Worm (Caenorhabditis elegans): ENCODE data around the gene sdz-6.
"Not testable (repeated sequence)": the region's sequence is repeated elsewhere in the genome, so short reads cannot be mapped to it uniquely, and the experiment has no call there.

The sdz-6 gene

DNA sequence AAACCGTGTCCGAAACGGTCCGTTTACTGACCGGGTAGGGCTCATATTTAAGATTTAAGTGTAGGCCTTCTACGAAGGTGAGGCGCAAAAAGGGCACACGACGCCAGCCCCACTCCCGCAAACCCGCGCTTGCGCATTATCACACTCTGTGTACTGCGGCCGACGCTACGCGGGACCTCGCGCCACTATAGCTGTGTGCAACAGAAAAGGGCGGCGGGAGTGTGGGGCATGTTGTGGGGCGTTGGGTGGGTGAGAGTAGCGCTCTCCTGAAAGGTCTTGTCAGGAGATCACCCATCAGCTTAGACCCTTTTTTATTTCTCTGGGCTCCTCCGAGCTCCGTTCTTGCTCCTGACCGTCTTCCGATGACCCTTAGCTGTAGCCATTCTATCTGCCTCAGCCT lies 12.3 kb upstream of the sdz-6 start:
- TF ChIP-seq tbx-11 (GFP tag; IDR thresholded peaks at IDR 0.05) (no peak), hmg-4 (GFP tag; optimal IDR thresholded peaks at IDR 0.05) (peak; percentile 19), hnd-1 (tag; optimal IDR thresholded peaks at IDR 0.05) (no peak)

DNA sequence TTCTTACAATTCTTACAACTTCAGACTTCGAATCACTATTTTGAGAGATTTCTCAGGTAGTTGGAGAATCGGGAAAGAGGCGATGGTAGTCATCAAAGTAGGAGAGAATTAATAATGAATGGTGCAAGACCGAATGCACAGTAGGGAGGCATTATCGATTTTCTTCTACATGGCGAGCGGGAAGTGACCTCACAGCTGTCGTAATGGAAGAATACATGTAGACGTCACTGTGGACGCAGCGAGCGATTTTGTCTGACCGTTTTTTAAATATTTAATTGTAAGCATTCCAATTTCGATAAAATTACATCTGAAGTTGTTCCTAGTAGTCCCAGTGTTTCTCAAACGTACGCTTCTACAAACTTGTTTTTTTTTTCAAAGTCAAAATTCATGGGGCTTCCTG lies 10.8 kb upstream of the sdz-6 start, which contains the start of gene F55C9.11:
Gene F55C9.11 (minus strand): TSS at position 101 of the 400 bp plus-strand sequence.
- TF ChIP-seq tbx-11 (GFP tag; IDR thresholded peaks at IDR 0.05) (no peak), tra-4 (tag; optimal IDR thresholded peaks at IDR 0.05) (no peak), ceh-13 (GFP tag; optimal IDR thresholded peaks at IDR 0.05) (no peak), ama-1 (optimal IDR thresholded peaks at IDR 0.05) (no peak), ets-7 (tag; optimal IDR thresholded peaks at IDR 0.05) (no peak), aly-1 (tag; optimal IDR thresholded peaks at IDR 0.05) (no peak), sea-1 (GFP tag; conservative IDR thresholded peaks at IDR 0.05) (no peak), pes-1 (GFP tag; IDR thresholded peaks at IDR 0.05) (no peak), F13C5.2 (tag; optimal IDR thresholded peaks at IDR 0.05) (no peak), hmbx-1 (tag; optimal IDR thresholded peaks at IDR 0.05) (no peak), tbx-37 (GFP tag; conservative IDR thresholded peaks at IDR 0.05) (no peak), ceh-36 (tag; optimal IDR thresholded peaks at IDR 0.05) (no peak), hnd-1 (tag; optimal IDR thresholded peaks at IDR 0.05) (no peak), flt-1 (GFP tag; IDR thresholded peaks at IDR 0.05) (no peak), scrt-1 (GFP tag; IDR thresholded peaks at IDR 0.05) (no peak), hmg-4 (GFP tag; optimal IDR thresholded peaks at IDR 0.05) (no peak), B0310.2 (tag; optimal IDR thresholded peaks at IDR 0.05) (no peak)

DNA sequence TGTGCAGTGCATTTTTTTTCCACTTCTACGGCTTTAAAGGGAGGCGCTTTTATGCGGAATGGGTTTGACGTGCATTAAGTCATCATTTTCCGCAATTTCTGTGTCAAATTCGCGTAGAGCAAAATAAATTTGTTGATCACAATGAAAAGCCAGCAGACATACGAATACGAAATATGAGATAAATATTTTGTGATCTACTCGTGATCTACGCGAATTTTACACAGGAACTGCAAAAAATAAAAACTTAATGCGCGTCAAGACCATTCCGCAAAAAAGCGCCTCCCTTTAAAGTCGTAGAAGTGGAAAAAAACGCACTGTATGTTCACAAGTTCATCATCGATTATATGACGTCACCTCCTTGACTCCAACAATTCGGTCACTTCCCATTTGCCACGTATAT lies 9.0 kb upstream of the sdz-6 start, which contains the start of gene C43D7.8:
Gene C43D7.8 (minus strand): TSS at position 101 of the 400 bp plus-strand sequence.
- TF ChIP-seq ceh-36 (tag; optimal IDR thresholded peaks at IDR 0.05) (no peak), F13C5.2 (tag; optimal IDR thresholded peaks at IDR 0.05) (no peak), tra-4 (tag; optimal IDR thresholded peaks at IDR 0.05) (no peak), aly-1 (tag; optimal IDR thresholded peaks at IDR 0.05) (no peak), ama-1 (optimal IDR thresholded peaks at IDR 0.05) (no peak)

DNA sequence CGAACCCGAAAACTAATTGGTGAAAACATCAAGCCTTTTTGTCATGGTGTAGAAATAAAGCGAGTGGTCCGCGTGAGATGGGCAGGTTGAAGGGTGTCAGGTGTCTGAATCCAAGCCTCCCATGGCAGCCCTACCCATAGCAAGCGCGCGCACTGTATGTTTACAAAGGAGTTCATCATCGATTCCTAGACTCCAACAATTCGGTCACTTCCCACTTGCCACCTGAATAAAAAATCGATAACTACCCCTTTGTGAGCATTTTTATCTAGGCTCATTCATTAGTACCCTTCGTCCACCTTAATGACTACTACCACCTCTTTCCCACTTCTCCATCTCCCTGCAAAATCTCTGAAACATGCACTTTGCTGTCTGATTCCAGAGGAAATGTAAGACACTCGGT lies 7.4 kb upstream of the sdz-6 start, which contains the start of gene fbxb-64:
Gene fbxb-64 (plus strand): TSS at position 301 of the 400 bp plus-strand sequence.
- TF ChIP-seq scrt-1 (GFP tag; IDR thresholded peaks at IDR 0.05): no peak
- no peak for TF ChIP-seq F13C5.2 (tag; optimal IDR thresholded peaks at IDR 0.05)
- no peak for TF ChIP-seq sea-1 (GFP tag; conservative IDR thresholded peaks at IDR 0.05)
- TF ChIP-seq ceh-36 (tag; optimal IDR thresholded peaks at IDR 0.05): no peak
- TF ChIP-seq aly-1 (tag; optimal IDR thresholded peaks at IDR 0.05): no peak
- no peak for TF ChIP-seq tbx-11 (GFP tag; IDR thresholded peaks at IDR 0.05)
- no peak for TF ChIP-seq pes-1 (GFP tag; IDR thresholded peaks at IDR 0.05)
- no peak for TF ChIP-seq ama-1 (optimal IDR thresholded peaks at IDR 0.05)
- no peak for TF ChIP-seq hnd-1 (tag; optimal IDR thresholded peaks at IDR 0.05)

DNA sequence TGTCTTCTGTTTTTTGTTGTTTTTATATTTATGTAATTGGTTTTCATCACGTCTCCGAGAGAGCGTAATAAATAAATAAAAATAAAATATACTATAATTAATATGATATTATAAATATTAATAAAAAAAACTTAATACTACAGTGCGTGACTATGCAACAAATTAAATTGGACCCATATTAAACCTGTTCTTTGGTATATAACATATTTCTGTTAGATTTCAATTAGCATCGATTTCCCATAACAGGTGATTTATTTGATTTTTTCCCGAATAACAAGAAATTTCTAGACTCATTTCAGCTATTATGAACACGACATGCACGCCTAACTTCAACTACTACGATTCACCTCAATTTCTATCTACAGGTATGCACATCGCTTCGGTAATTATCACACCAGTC lies 3.4 kb upstream of the sdz-6 start, which contains the start of gene srh-208:
Gene srh-208 (plus strand): TSS at position 301 of the 400 bp plus-strand sequence.
- TF ChIP-seq ceh-13 (GFP tag; optimal IDR thresholded peaks at IDR 0.05); flt-1 (GFP tag; IDR thresholded peaks at IDR 0.05); ama-1 (optimal IDR thresholded peaks at IDR 0.05): not testable (repeated sequence)

DNA sequence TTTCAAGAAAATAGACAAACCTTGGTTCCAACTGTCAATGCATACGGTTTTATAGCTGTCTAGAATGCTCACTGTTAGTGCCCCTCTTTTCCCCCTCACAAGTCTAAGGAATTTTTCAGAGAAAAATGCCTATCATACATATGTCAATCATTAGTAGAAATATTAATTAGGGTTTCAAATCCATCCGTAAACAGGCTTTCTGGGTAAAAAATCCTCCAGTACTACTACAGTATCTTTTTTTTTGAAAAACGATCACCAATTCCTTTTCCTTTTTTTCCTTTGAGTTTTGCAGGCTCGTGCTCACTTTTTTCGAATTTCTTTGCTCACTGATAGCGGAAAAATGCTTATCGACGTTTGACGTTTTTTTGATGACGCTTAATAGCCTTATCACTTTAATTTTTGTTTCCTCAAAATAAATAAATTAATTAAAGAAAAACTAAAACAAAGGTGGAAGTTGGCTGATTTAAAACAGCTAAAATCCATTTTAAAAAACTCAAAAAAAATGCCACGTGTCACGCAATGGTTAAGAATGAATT lies 885 bp upstream of the sdz-6 start, which contains the start of gene C43D7.7:
Gene C43D7.7 (minus strand): TSS at position 51 of the 536 bp plus-strand sequence.
- TF ChIP-seq B0310.2 (tag; optimal IDR thresholded peaks at IDR 0.05): no peak

DNA sequence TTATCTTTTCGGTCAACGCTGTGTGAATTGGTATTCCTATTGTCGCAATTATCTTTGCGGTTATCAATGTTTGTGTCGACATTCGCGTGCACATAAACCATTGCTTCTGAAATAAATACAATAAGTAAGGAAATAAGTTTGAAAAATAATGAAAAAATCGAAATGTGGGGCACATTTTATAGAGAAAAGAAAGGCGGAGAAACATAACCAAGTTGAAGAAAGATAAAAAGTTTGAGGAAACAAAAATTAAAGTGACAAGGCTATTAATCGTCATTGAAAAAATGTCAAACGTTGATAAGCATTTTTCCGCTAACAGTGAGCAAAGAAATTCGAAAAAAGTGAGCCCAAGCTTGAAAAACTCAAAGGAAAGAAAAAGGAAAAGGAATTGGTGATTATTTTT lies 2.0 kb downstream of the sdz-6 start, which contains the start of gene C43D7.4:
Gene C43D7.4 (minus strand): TSS at position 101 of the 400 bp plus-strand sequence.
- no peak for TF ChIP-seq ama-1 (optimal IDR thresholded peaks at IDR 0.05)
- no peak for TF ChIP-seq ceh-36 (tag; optimal IDR thresholded peaks at IDR 0.05)
- TF ChIP-seq B0310.2 (tag; optimal IDR thresholded peaks at IDR 0.05): no peak
- TF ChIP-seq aly-1 (tag; optimal IDR thresholded peaks at IDR 0.05): no peak
- no peak for TF ChIP-seq tbx-37 (GFP tag; conservative IDR thresholded peaks at IDR 0.05)
- TF ChIP-seq scrt-1 (GFP tag; IDR thresholded peaks at IDR 0.05): no peak
- TF ChIP-seq tra-4 (tag; optimal IDR thresholded peaks at IDR 0.05): no peak
- no peak for TF ChIP-seq flt-1 (GFP tag; IDR thresholded peaks at IDR 0.05)
- TF ChIP-seq hmbx-1 (tag; optimal IDR thresholded peaks at IDR 0.05): no peak
- TF ChIP-seq ets-7 (tag; optimal IDR thresholded peaks at IDR 0.05): no peak
- no peak for TF ChIP-seq hnd-1 (tag; optimal IDR thresholded peaks at IDR 0.05)
- no peak for TF ChIP-seq ceh-13 (GFP tag; optimal IDR thresholded peaks at IDR 0.05)
- TF ChIP-seq hmg-4 (GFP tag; optimal IDR thresholded peaks at IDR 0.05): no peak
- no peak for TF ChIP-seq F13C5.2 (tag; optimal IDR thresholded peaks at IDR 0.05)
- no peak for TF ChIP-seq sea-1 (GFP tag; conservative IDR thresholded peaks at IDR 0.05)
- TF ChIP-seq tbx-11 (GFP tag; IDR thresholded peaks at IDR 0.05): no peak
- no peak for TF ChIP-seq pes-1 (GFP tag; IDR thresholded peaks at IDR 0.05)

DNA sequence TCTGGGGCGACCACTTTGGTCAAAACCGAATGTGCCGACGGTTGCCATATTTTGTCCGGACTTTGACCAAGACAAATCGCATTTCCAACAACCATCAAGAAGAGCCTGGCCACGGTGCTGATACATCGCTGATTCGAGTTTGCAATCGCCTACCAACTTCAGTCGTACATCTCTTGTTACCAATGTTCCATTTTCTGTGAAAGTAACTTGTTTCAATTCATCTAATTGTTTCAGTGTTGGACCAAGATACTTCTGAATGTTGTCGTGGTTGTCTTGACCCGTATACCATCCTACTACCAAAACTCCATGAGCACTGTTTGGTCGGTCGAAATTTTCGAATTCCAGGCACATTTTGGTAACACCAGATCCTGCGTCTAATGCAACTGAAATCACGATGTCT lies 5.0 kb downstream of the sdz-6 start:
- no peak for TF ChIP-seq hmg-4 (GFP tag; optimal IDR thresholded peaks at IDR 0.05)
- no peak for TF ChIP-seq ama-1 (optimal IDR thresholded peaks at IDR 0.05)
- TF ChIP-seq tbx-37 (GFP tag; conservative IDR thresholded peaks at IDR 0.05): no peak
- TF ChIP-seq tra-4 (tag; optimal IDR thresholded peaks at IDR 0.05): no peak
- TF ChIP-seq hnd-1 (tag; optimal IDR thresholded peaks at IDR 0.05): no peak
- TF ChIP-seq aly-1 (tag; optimal IDR thresholded peaks at IDR 0.05): no peak
- no peak for TF ChIP-seq ets-7 (tag; optimal IDR thresholded peaks at IDR 0.05)
- no peak for TF ChIP-seq flt-1 (GFP tag; IDR thresholded peaks at IDR 0.05)
- TF ChIP-seq scrt-1 (GFP tag; IDR thresholded peaks at IDR 0.05): no peak
